Worm (Caenorhabditis elegans): ENCODE results near the gene mai-2.
A peak's percentile ranks its signal among the peaks of the same experiment; 100 is the strongest.

Gene mai-2

DNA sequence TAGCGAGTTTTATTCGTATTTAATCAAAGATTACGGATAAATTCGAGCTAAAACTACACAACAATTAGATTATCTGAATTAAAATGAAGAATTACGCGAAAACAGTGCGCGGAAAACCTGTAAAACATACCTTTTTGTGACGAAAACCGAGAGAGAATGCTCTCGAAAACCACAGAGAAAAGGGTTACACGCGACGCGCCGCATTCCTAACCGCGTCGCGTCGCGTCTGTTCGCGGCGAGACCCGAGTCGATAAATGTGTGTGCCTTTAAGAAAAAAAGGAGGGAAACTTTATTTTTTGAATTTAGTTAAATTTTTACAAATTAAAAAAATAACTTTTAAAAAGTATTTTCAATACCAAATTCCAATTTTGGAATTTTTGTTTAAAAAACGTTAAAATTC, 47.0 kb upstream of the mai-2 start, which contains the start of gene hrpa-1 (continued):
- TF ChIP-seq egl-5 (tag; optimal IDR thresholded peaks at IDR 0.05) (peak; percentile 99), ceh-82 (tag; optimal IDR thresholded peaks at IDR 0.05) (peak; percentile 1), nhr-23 (tag; optimal IDR thresholded peaks at IDR 0.05) (peak; percentile 85)

DNA sequence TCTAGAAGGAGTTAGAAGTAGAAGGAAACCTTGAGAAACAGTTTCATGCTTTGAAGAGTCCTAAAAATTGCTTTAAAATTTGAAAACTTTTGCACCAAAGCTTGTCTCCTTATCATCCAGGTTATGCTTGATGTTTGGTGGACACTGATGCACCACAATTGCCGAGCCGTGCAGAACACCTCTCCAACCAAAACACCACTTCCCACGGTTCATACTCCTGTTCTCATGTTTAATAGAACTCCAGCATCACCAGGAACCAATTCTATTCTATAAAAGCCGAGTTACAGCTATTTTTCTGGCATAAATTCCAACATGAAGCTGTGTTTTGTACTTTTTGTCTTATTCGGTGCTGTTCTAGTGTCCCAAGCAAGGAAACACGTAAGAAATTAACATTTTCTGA, 44.5 kb upstream of the mai-2 start, which contains the start of gene F42A6.2:
Gene F42A6.2 (plus strand): TSS at position 301 of the 400 bp plus-strand sequence.
- no peak for TF ChIP-seq nhr-76 (tag; optimal IDR thresholded peaks at IDR 0.05)
- TF ChIP-seq egl-5 (tag; optimal IDR thresholded peaks at IDR 0.05), result no peak
- no peak for TF ChIP-seq aly-2 (tag; optimal IDR thresholded peaks at IDR 0.05)

DNA sequence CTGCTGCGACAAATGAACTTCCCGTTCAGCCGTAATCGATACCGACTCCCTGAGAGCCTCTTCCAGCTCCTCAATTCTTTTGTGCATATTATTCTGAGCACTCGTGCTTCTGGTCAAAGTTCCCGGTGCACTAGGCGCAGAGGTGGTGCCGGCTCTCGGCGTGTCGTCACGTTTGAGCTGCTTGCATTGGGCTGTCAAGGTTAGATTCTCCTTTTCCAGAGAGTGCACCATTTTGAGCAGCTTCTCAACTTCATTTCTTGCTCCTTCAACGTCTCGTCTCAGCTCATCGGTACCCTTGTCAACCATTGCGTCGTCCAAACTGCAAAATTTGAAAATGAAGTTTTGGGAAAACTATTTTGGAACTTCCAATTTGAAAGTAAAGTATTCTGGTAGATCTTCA, 40.2 kb upstream of the mai-2 start:
- TF ChIP-seq lin-15B (tag; optimal IDR thresholded peaks at IDR 0.05) (no peak), egl-5 (tag; optimal IDR thresholded peaks at IDR 0.05) (no peak), lsy-12 (tag; optimal IDR thresholded peaks at IDR 0.05) (no peak), nfya-1 (tag; optimal IDR thresholded peaks at IDR 0.05; ENCODE audit: insufficient read depth) (no peak), nhr-43 (tag; optimal IDR thresholded peaks at IDR 0.05; ENCODE audit: poor library complexity, severe bottlenecking) (no peak), tbx-2 (tag; optimal IDR thresholded peaks at IDR 0.05) (no peak), nhr-25 (tag; optimal IDR thresholded peaks at IDR 0.05) (no peak), nhr-77 (tag; optimal IDR thresholded peaks at IDR 0.05) (no peak), nhr-76 (tag; optimal IDR thresholded peaks at IDR 0.05) (no peak), zag-1 (tag; optimal IDR thresholded peaks at IDR 0.05) (no peak), nhr-11 (tag; optimal IDR thresholded peaks at IDR 0.05) (no peak), jun-1 (tag; optimal IDR thresholded peaks at IDR 0.05) (no peak), ztf-4 (tag; optimal IDR thresholded peaks at IDR 0.05) (no peak), sea-2 (GFP tag; optimal IDR thresholded peaks at IDR 0.05) (no peak), elt-3 (tag; optimal IDR thresholded peaks at IDR 0.05) (no peak), mdl-1 (tag; optimal IDR thresholded peaks at IDR 0.05) (no peak), eor-1 (tag; optimal IDR thresholded peaks at IDR 0.05) (no peak), daf-12 (tag; optimal IDR thresholded peaks at IDR 0.05) (no peak), nhr-28 (tag; optimal IDR thresholded peaks at IDR 0.05) (no peak)

DNA sequence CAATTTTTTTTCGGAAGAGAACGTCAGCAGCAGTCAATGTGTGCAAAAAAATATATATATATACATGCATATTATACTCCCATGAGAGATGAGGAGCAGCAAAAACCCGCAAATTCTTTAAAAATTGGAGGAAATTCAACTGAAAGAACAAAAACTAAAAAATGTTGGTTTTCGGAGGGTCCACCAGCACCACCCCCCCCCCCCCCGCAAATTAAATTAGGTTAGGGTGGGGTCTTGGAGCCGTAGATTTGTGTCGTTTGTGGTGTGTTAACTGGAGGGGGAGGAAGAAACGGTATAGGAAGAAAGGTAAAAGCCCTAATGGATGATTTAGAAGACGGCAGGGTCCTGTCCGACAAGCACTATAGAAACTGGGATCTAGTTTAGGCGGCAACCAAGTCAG, 37.4 kb upstream of the mai-2 start:
- TF ChIP-seq nhr-67 (tag; optimal IDR thresholded peaks at IDR 0.05) (no peak), snpc-4 (tag; optimal IDR thresholded peaks at IDR 0.05) (no peak), ceh-28 (tag; optimal IDR thresholded peaks at IDR 0.05) (no peak), pha-4 (tag; optimal IDR thresholded peaks at IDR 0.05) (no peak), ztf-4 (tag; optimal IDR thresholded peaks at IDR 0.05) (no peak), nhr-76 (tag; optimal IDR thresholded peaks at IDR 0.05) (no peak), zag-1 (tag; optimal IDR thresholded peaks at IDR 0.05) (no peak), elt-3 (tag; optimal IDR thresholded peaks at IDR 0.05) (no peak), daf-12 (tag; optimal IDR thresholded peaks at IDR 0.05) (no peak), elt-1 (tag; optimal IDR thresholded peaks at IDR 0.05) (no peak), mml-1 (tag; optimal IDR thresholded peaks at IDR 0.05) (no peak), ZK546.5 (tag; optimal IDR thresholded peaks at IDR 0.05) (no peak), fos-1 (tag; optimal IDR thresholded peaks at IDR 0.05) (no peak), lin-15B (tag; optimal IDR thresholded peaks at IDR 0.05) (no peak), nhr-11 (tag; optimal IDR thresholded peaks at IDR 0.05) (no peak)

DNA sequence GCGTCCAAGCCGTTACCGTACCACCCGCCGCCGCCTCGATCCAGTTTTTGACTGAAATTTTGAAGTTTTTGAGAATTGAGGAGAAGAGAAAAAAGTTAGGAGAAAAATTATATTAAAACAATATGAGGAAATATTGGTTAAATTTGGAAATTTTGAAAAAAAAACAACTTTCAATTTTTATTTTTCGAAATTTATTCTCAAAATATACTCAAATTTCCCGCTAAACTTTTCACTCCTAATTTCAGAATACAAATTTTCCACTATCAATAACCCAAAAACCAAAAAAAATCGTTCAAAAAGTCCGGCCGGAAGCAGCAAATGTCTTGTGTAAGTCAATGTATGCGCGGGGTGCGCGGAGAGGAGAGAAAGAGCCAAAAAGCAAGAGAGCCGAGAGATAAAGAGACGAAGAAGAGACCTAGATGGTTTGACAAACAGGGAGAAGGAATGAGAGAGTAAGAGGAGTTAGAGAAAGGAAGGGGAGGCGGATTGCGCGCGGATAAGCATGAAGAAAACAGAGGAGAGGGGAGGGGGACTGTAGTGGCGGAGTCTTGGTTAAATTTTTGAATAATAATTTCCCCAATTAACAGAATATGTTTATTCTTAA, 35.6 kb upstream of the mai-2 start, which contains the start of gene elks-1:
Gene elks-1 (minus strand): TSS at position 51 of the 604 bp plus-strand sequence.
- TF ChIP-seq skn-1 (tag; optimal IDR thresholded peaks at IDR 0.05), result no peak
- no peak for TF ChIP-seq nhr-77 (tag; optimal IDR thresholded peaks at IDR 0.05)
- peak; percentile 0 for TF ChIP-seq lin-39 (tag; optimal IDR thresholded peaks at IDR 0.05)
- TF ChIP-seq nfya-1 (tag; optimal IDR thresholded peaks at IDR 0.05; ENCODE audit: insufficient read depth), result peak; percentile 48
- peak; percentile 37 for TF ChIP-seq hmg-11 (tag; optimal IDR thresholded peaks at IDR 0.05)

DNA sequence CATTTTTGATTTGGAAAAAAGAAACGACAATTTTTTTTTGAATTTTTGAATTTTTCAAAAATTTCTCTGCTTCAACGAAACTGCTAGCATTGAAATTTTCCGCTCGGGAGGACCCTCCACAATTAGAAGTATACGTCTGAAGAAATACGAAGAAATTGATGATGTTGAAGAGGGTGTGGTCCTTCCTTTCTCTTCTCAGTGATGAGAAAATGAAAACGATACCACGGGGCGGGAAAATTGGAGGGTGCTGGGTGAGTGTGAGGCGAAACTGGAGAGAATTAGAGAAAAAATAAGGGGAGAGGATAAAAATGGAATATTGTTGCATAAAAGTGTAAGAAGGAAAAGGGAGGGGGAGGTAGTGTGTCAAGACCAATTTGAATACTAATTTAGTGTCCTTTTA, 33.7 kb upstream of the mai-2 start:
- TF ChIP-seq nhr-77 (tag; optimal IDR thresholded peaks at IDR 0.05) (no peak), nhr-28 (tag; optimal IDR thresholded peaks at IDR 0.05) (no peak), nfya-1 (tag; optimal IDR thresholded peaks at IDR 0.05; ENCODE audit: insufficient read depth) (peak; percentile 0), mdl-1 (tag; optimal IDR thresholded peaks at IDR 0.05) (no peak), snpc-4 (tag; optimal IDR thresholded peaks at IDR 0.05) (no peak), lsy-12 (tag; optimal IDR thresholded peaks at IDR 0.05) (no peak)

Measured in whole organism, L3 larva.